Worm (Caenorhabditis elegans): ENCODE data around the gene dcap-2.

The dcap-2 gene

DNA sequence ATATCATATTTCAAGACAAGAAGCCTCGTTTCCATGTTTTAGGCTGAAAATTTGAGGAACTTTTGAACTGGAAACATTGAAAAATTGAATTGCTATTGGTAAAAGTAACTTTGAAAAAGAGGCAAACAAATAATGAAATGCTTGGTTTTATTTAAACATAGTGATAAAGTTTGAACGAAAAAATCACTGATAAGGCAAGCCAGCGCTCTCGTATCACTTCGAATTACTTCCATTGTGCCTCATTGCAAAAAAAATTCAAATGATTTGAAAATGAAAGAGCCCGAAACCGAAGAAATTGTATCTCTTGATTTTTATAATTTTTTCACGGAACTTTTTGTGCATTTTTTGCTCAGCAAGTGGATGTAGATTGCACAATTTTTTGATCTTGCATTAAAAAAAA is 26.5 kb upstream of the dcap-2 start, which contains the start of gene F52G2.3:
Gene F52G2.3 (minus strand): TSS at position 43 of the 400 bp plus-strand sequence.
- TF ChIP-seq ceh-9 (tag; optimal IDR thresholded peaks at IDR 0.05) (no peak), K02D7.2 (tag; optimal IDR thresholded peaks at IDR 0.05) (no peak), unc-55 (GFP tag; optimal IDR thresholded peaks at IDR 0.05) (no peak), rnt-1 (tag; optimal IDR thresholded peaks at IDR 0.05) (no peak), fkh-10 (GFP tag; optimal IDR thresholded peaks at IDR 0.05) (no peak), Y22D7AL.16 (tag; optimal IDR thresholded peaks at IDR 0.05) (no peak), elt-4 (tag; optimal IDR thresholded peaks at IDR 0.05) (no peak), elt-2 (tag; optimal IDR thresholded peaks at IDR 0.05) (no peak), unc-42 (tag; optimal IDR thresholded peaks at IDR 0.05) (no peak)

DNA sequence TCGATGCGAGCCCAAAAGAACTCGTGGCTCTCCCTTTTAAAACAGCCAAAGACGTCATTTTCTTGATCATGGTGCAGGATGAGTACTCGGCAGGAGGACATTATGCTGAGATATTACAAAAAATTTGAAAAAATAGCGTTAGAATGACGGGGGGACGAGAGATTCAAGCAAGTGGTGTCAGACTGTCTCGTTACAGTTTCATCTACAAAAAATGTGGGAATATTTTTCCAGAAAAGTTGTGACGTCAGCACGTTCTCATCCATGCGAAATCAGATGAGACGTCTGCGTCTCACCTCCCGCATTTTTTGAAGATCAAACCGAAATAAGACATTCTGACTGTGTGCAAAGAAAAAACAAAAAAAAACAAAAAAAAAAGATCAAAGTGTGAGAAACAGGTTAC is 18.5 kb upstream of the dcap-2 start, which contains the start of gene rsd-2:
Gene rsd-2 (minus strand): TSS at position 101 of the 400 bp plus-strand sequence.
- TF ChIP-seq unc-55 (GFP tag; optimal IDR thresholded peaks at IDR 0.05), result no peak
- TF ChIP-seq pax-1 (tag; optimal IDR thresholded peaks at IDR 0.05), result no peak
- TF ChIP-seq K09A11.1 (tag; optimal IDR thresholded peaks at IDR 0.05; ENCODE audit: insufficient read depth), result no peak
- TF ChIP-seq pat-9 (tag; optimal IDR thresholded peaks at IDR 0.05), result no peak
- TF ChIP-seq ceh-31 (tag; optimal IDR thresholded peaks at IDR 0.05), result no peak
- no peak for TF ChIP-seq ceh-2 (tag; optimal IDR thresholded peaks at IDR 0.05)
- no peak for TF ChIP-seq sdc-2 (tag; optimal IDR thresholded peaks at IDR 0.05)
- TF ChIP-seq tbx-7 (tag; optimal IDR thresholded peaks at IDR 0.05), result no peak
- TF ChIP-seq hlh-13 (GFP tag; optimal IDR thresholded peaks at IDR 0.05), result no peak

DNA sequence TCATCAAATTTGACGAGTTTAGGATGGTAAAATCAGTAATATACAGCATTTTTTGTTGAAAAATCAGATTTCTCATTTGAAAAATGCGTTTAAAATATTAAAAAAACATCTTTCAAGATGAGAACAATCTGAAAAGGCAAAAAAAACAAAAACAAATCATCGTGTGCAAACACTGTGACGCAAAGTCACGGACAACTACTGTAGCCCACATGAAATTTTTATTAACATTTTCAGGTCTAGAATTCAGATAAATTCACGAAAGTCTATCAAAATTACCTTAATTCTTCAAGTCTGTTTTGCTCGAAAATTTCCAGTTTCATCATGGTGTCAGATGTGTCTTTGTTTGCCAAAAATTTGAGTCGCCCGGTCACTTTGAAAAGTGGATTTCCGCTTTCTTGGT is 17.2 kb upstream of the dcap-2 start:
- TF ChIP-seq ref-2 (tag; optimal IDR thresholded peaks at IDR 0.05), result no peak
- TF ChIP-seq ceh-2 (tag; optimal IDR thresholded peaks at IDR 0.05), result no peak
- TF ChIP-seq ceh-19 (GFP tag; optimal IDR thresholded peaks at IDR 0.05), result no peak
- no peak for TF ChIP-seq elt-2 (tag; optimal IDR thresholded peaks at IDR 0.05)
- TF ChIP-seq fkh-6 (tag; optimal IDR thresholded peaks at IDR 0.05), result no peak
- TF ChIP-seq ama-1 (optimal IDR thresholded peaks at IDR 0.05), result no peak
- no peak for TF ChIP-seq ceh-14 (tag; optimal IDR thresholded peaks at IDR 0.05)
- no peak for TF ChIP-seq Y22D7AL.16 (tag; optimal IDR thresholded peaks at IDR 0.05)
- TF ChIP-seq fkh-10 (GFP tag; optimal IDR thresholded peaks at IDR 0.05), result no peak

DNA sequence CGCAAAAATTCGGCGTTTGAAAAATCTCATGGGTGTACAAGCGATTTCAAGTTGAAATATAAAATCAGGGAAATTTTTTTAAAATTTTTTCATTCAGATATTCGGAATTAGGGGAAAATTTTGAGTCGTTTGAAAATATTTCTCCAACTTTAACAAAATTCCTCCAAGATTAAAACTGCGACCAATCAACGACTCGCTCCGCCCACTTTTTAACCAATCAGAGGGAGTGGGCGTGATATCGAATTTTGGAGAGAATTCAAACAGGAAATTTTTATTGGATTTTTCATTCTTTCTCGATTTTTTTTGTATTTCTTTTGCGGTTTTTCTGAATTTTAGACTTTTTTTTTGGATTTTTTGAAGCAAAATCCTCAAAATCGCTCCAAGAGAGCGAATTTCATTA is 3.6 kb upstream of the dcap-2 start:
- TF ChIP-seq nfya-1 (tag; optimal IDR thresholded peaks at IDR 0.05) (peak; percentile 90), sox-4 (tag; optimal IDR thresholded peaks at IDR 0.05) (no peak)

DNA sequence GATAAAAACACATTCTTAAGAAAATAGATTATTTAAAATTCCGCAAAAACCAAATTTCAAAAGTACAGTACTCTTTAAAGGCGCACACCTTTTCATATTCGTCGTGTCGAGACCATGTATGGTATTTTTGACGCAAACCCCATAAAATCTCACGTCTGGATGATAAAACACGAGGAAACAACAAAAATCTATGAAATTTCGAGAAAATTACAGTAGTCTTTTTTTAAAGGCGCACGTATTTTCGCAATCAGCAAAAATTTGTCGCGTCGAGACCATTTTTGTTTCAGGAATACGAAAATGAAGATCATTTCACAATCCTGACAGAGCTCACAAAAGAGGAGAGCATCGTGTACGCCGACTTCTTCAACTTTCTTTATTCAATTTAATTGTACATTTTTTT is 8.7 kb downstream of the dcap-2 start:
- TF ChIP-seq eyg-1 (tag; optimal IDR thresholded peaks at IDR 0.05) (no peak), elt-4 (tag; optimal IDR thresholded peaks at IDR 0.05) (no peak), hlh-6 (tag; optimal IDR thresholded peaks at IDR 0.05) (no peak), nhr-232 (tag; optimal IDR thresholded peaks at IDR 0.05) (no peak), ets-4 (tag; optimal IDR thresholded peaks at IDR 0.05) (no peak), fkh-6 (tag; optimal IDR thresholded peaks at IDR 0.05) (no peak), sox-2 (GFP tag; IDR thresholded peaks at IDR 0.05) (no peak), nhr-11 (tag; optimal IDR thresholded peaks at IDR 0.05) (no peak), sox-4 (tag; optimal IDR thresholded peaks at IDR 0.05) (no peak), ztf-16 (tag; optimal IDR thresholded peaks at IDR 0.05) (no peak), ref-2 (tag; optimal IDR thresholded peaks at IDR 0.05) (no peak), rnt-1 (tag; optimal IDR thresholded peaks at IDR 0.05) (no peak), lim-6 (tag; optimal IDR thresholded peaks at IDR 0.05) (no peak), fkh-10 (GFP tag; optimal IDR thresholded peaks at IDR 0.05) (no peak), fax-1 (tag; optimal IDR thresholded peaks at IDR 0.05) (no peak), pha-4 (tag; optimal IDR thresholded peaks at IDR 0.05) (no peak)
